Fruit fly (Drosophila melanogaster) whole organism, embryonic: Measurements from ENCODE around the gene Vps2.

Source experiments
- Atf6 ChIP-seq: fragments of 200-800 bp; sonication (Bioruptor generic); IDR thresholded peaks from 2 replicates; pipeline ENCODE4 v1.3.6; 2022; ENCODE audit warnings: missing biosample characterization, missing genetic modification characterization
- CG10147 ChIP-seq: fragments of 200-800 bp; sonication (Bioruptor generic); optimal IDR thresholded peaks from 2 replicates; lab custom pipeline; 2019; ENCODE audit warnings: missing biosample characterization, mild to moderate bottlenecking, missing genetic modification characterization, moderate library complexity
- CG10565 ChIP-seq: fragments of 200-800 bp; sonication (Bioruptor generic); optimal IDR thresholded peaks from 3 replicates; lab custom pipeline; 2016; ENCODE audit warnings: missing biosample characterization, mild to moderate bottlenecking, missing genetic modification characterization
- CG12299 ChIP-seq: fragments of 200-800 bp; sonication (Bioruptor generic); optimal IDR thresholded peaks from 2 replicates; lab custom pipeline; 2018; ENCODE audit warnings: missing biosample characterization, mild to moderate bottlenecking, missing genetic modification characterization
- CG1233 ChIP-seq: fragments of 200-800 bp; sonication (Bioruptor generic); optimal IDR thresholded peaks from 4 replicates; lab custom pipeline; 2018; ENCODE audit warnings: missing biosample characterization, mild to moderate bottlenecking, missing genetic modification characterization
- CG12391 ChIP-seq: fragments of 200-800 bp; sonication (Bioruptor generic); optimal IDR thresholded peaks from 3 replicates; lab custom pipeline; 2018; ENCODE audit warnings: missing biosample characterization, mild to moderate bottlenecking, missing genetic modification characterization, moderate library complexity
- CG13296 ChIP-seq: fragments of 200-800 bp; sonication (Bioruptor generic); optimal IDR thresholded peaks from 3 replicates; lab custom pipeline; 2018; ENCODE audit warnings: missing biosample characterization, mild to moderate bottlenecking, missing genetic modification characterization
- CG14965 ChIP-seq: fragments of 200-800 bp; sonication (Bioruptor generic); optimal IDR thresholded peaks from 2 replicates; lab custom pipeline; 2016; ENCODE audit warnings: missing biosample characterization, missing genetic modification characterization, borderline replicate concordance
- CG1529 ChIP-seq: fragments of 200-800 bp; sonication (Bioruptor generic); optimal IDR thresholded peaks from 3 replicates; lab custom pipeline; 2018; ENCODE audit warnings: missing biosample characterization, missing genetic modification characterization
- CG1647 ChIP-seq: fragments of 200-800 bp; sonication (Bioruptor generic); optimal IDR thresholded peaks from 3 replicates; lab custom pipeline; 2016; ENCODE audit warnings: missing biosample characterization, missing genetic modification characterization
- CG16779 ChIP-seq: fragments of 200-800 bp; sonication (Bioruptor generic); IDR thresholded peaks from 2 replicates; pipeline ENCODE4 v1.3.6; 2022; ENCODE audit warnings: missing biosample characterization, missing genetic modification characterization
- CG17568 ChIP-seq: fragments of 200-800 bp; sonication (Bioruptor generic); optimal IDR thresholded peaks from 2 replicates; lab custom pipeline; 2018; ENCODE audit warnings: missing biosample characterization, mild to moderate bottlenecking, missing genetic modification characterization, moderate library complexity
- CG17829 ChIP-seq: fragments of 200-800 bp; optimal IDR thresholded peaks from 2 replicates; lab custom pipeline; 2019; ENCODE audit warnings: missing biosample characterization, mild to moderate bottlenecking, missing genetic modification characterization, moderate library complexity
- CG2199 ChIP-seq: fragments of 200-800 bp; sonication (Bioruptor generic); IDR thresholded peaks from 3 replicates; pipeline ENCODE4 v1.3.6; 2022; ENCODE audit warnings: missing biosample characterization, missing genetic modification characterization
- CG2712 ChIP-seq: fragments of 200-800 bp; optimal IDR thresholded peaks from 3 replicates; lab custom pipeline; 2019; ENCODE audit warnings: missing biosample characterization, mild to moderate bottlenecking, missing genetic modification characterization, moderate library complexity
- CG31365 ChIP-seq: fragments of 200-800 bp; sonication (Bioruptor generic); optimal IDR thresholded peaks from 2 replicates; lab custom pipeline; 2018; ENCODE audit warnings: missing biosample characterization, mild to moderate bottlenecking, missing genetic modification characterization
- CG3726 ChIP-seq: fragments of 200-800 bp; sonication (Bioruptor generic); IDR thresholded peaks from 3 replicates; pipeline ENCODE4, ENCODE4 v1.3.6; 2022; ENCODE audit warnings: missing biosample characterization, missing genetic modification characterization
- CG4730 ChIP-seq: fragments of 200-800 bp; sonication (Bioruptor generic); IDR thresholded peaks from 2 replicates; pipeline ENCODE4 v1.3.6; 2022; ENCODE audit warnings: missing biosample characterization, missing genetic modification characterization
- CG4854 ChIP-seq: fragments of 200-800 bp; sonication (Bioruptor generic); optimal IDR thresholded peaks from 2 replicates; lab custom pipeline; 2016; ENCODE audit warnings: missing biosample characterization, missing genetic modification characterization, inconsistent platforms
- CG5953 ChIP-seq: fragments of 200-800 bp; sonication (Bioruptor generic); IDR thresholded peaks from 2 replicates; pipeline ENCODE4 v1.3.6; 2022; ENCODE audit warnings: missing biosample characterization, missing genetic modification characterization
- CG6272 ChIP-seq: fragments of 200-800 bp; sonication (Bioruptor generic); IDR thresholded peaks from 2 replicates; pipeline ENCODE4 v1.3.6; 2022; ENCODE audit warnings: missing biosample characterization, missing genetic modification characterization
- CG6765 ChIP-seq: fragments of 200-800 bp; sonication (Bioruptor generic); optimal IDR thresholded peaks from 3 replicates; lab custom pipeline; 2017; ENCODE audit warnings: missing biosample characterization, mild to moderate bottlenecking, missing genetic modification characterization
- CG7372 ChIP-seq: fragments of 200-800 bp; sonication (Bioruptor generic); IDR thresholded peaks from 2 replicates; pipeline ENCODE4 v1.3.6; 2022; ENCODE audit warnings: missing biosample characterization, missing genetic modification characterization
- D19A ChIP-seq: fragments of 200-800 bp; optimal IDR thresholded peaks from 3 replicates; lab custom pipeline; 2019; ENCODE audit warnings: missing biosample characterization, mild to moderate bottlenecking, missing genetic modification characterization, moderate library complexity
- Dfd ChIP-seq, 2 experiments: fragments of >200 bp; optimal IDR thresholded peaks; 2 replicates each; lab custom pipeline; 2017; ENCODE audit warnings: missing biosample characterization in 2 of 2, missing genetic modification characterization in 2 of 2
- GATAe ChIP-seq: fragments of 200-800 bp; sonication (Bioruptor generic); conservative IDR thresholded peaks from 2 replicates; pipeline ENCODE4 v1.3.6; 2022; ENCODE audit warnings: missing biosample characterization, missing genetic modification characterization
- Gug ChIP-seq: fragments of 200-800 bp; sonication (Bioruptor generic); IDR thresholded peaks from 4 replicates; pipeline ENCODE4 v1.3.6; 2022; ENCODE audit warnings: missing biosample characterization, missing genetic modification characterization
- H2.0 ChIP-seq: fragments of 200-800 bp; sonication (Bioruptor generic); IDR thresholded peaks from 2 replicates; pipeline ENCODE4 v1.3.6; 2022; ENCODE audit warnings: missing biosample characterization, missing genetic modification characterization
- HmgD ChIP-seq: fragments of 200-800 bp; sonication (Bioruptor generic); optimal IDR thresholded peaks from 3 replicates; lab custom pipeline; 2016; ENCODE audit warnings: missing biosample characterization, missing genetic modification characterization
- Hsf ChIP-seq: fragments of 200-800 bp; sonication (Bioruptor generic); optimal IDR thresholded peaks from 3 replicates; lab custom pipeline; 2016; ENCODE audit warnings: missing biosample characterization, missing genetic modification characterization
- Lim3 ChIP-seq: fragments of 200-800 bp; sonication (Bioruptor generic); IDR thresholded peaks from 2 replicates; pipeline ENCODE4 v1.3.6; 2022; ENCODE audit warnings: missing biosample characterization, missing genetic modification characterization
- Mrtf ChIP-seq: fragments of 200-800 bp; sonication (Bioruptor generic); IDR thresholded peaks from 3 replicates; pipeline ENCODE4 v1.3.6; 2022; ENCODE audit warnings: missing biosample characterization, missing genetic modification characterization
- Optix ChIP-seq: fragments of 200-800 bp; sonication (Bioruptor generic); IDR thresholded peaks from 3 replicates; pipeline ENCODE4 v1.3.6; 2022; ENCODE audit warnings: missing biosample characterization, missing genetic modification characterization
- Rfx ChIP-seq: fragments of 200-800 bp; sonication (Bioruptor generic); IDR thresholded peaks from 2 replicates; pipeline ENCODE4 v1.3.6; 2022; ENCODE audit warnings: missing biosample characterization, missing genetic modification characterization
- Side ChIP-seq: fragments of 200-800 bp; sonication (Bioruptor generic); optimal IDR thresholded peaks from 2 replicates; lab custom pipeline; 2016; ENCODE audit warnings: missing biosample characterization, missing genetic modification characterization
- Xrp1 ChIP-seq: fragments of 200-800 bp; sonication (Bioruptor generic); IDR thresholded peaks from 2 replicates; pipeline ENCODE4 v1.3.6; 2022; ENCODE audit warnings: missing biosample characterization, missing genetic modification characterization
- abd-A ChIP-seq: fragments of 200-800 bp; sonication (Bioruptor generic); optimal IDR thresholded peaks from 3 replicates; lab custom pipeline; 2019; ENCODE audit warnings: missing biosample characterization, mild to moderate bottlenecking, missing genetic modification characterization, moderate library complexity
- dan ChIP-seq: fragments of 200-800 bp; sonication (Bioruptor generic); IDR thresholded peaks from 2 replicates; pipeline ENCODE4 v1.3.6; 2022; ENCODE audit warnings: missing biosample characterization, missing genetic modification characterization
- exex ChIP-seq: fragments of 200-800 bp; sonication (Bioruptor generic); optimal IDR thresholded peaks from 4 replicates; lab custom pipeline; 2018; ENCODE audit warnings: missing biosample characterization, mild to moderate bottlenecking, missing genetic modification characterization, moderate library complexity
- gfzf ChIP-seq: fragments of 200-800 bp; sonication (Bioruptor generic); optimal IDR thresholded peaks from 2 replicates; lab custom pipeline; 2016; ENCODE audit warnings: missing biosample characterization, mild to moderate bottlenecking, missing genetic modification characterization, moderate library complexity
- gt ChIP-seq: fragments of 200-800 bp; sonication (Bioruptor generic); IDR thresholded peaks from 2 replicates; pipeline ENCODE4 v1.3.6; 2022; ENCODE audit warnings: missing biosample characterization, missing genetic modification characterization
- hkb ChIP-seq, 2 experiments: fragments of 200-800 bp in 1 of 2; fragments of >200 bp in 1 of 2; sonication (Bioruptor generic) in 1 of 2; IDR thresholded peaks in 1 of 2; optimal IDR thresholded peaks in 1 of 2; 2 replicates each; pipeline versions ENCODE4 v1.3.6 to Lab custom; 2017 to 2022; ENCODE audit warnings: missing biosample characterization in 1 of 2, missing genetic modification characterization in 1 of 2
- klu ChIP-seq: fragments of 200-800 bp; sonication (Bioruptor generic); IDR thresholded peaks from 2 replicates; pipeline ENCODE4 v1.3.6; 2022; ENCODE audit warnings: missing biosample characterization, missing genetic modification characterization
- lov ChIP-seq, 2 experiments: fragments of 200-800 bp in 1 of 2; fragments of >200 bp in 1 of 2; sonication (Bioruptor generic) in 1 of 2; IDR thresholded peaks in 1 of 2; optimal IDR thresholded peaks in 1 of 2; 2 replicates in 1 of 2; 3 replicates in 1 of 2; pipeline versions ENCODE4 v1.3.6 to Lab custom; 2017 to 2022; ENCODE audit warnings: missing biosample characterization in 1 of 2, missing genetic modification characterization in 1 of 2
- row ChIP-seq: fragments of 200-800 bp; sonication (Bioruptor generic); IDR thresholded peaks from 3 replicates; pipeline ENCODE4 v1.3.6; 2022; ENCODE audit warnings: missing biosample characterization, missing genetic modification characterization
- sd ChIP-seq: fragments of 200-800 bp; sonication (Bioruptor generic); optimal IDR thresholded peaks from 3 replicates; lab custom pipeline; 2018; ENCODE audit warnings: missing biosample characterization, mild to moderate bottlenecking, missing genetic modification characterization, moderate library complexity
- slbo ChIP-seq: fragments of 200-800 bp; sonication (Bioruptor generic); IDR thresholded peaks from 2 replicates; pipeline ENCODE4 v1.3.6; 2022; ENCODE audit warnings: missing biosample characterization, missing genetic modification characterization
- sqz ChIP-seq: fragments of 200-800 bp; sonication (Bioruptor generic); optimal IDR thresholded peaks from 3 replicates; lab custom pipeline; 2018; ENCODE audit warnings: missing biosample characterization, mild to moderate bottlenecking, missing genetic modification characterization
- sr ChIP-seq: fragments of 200-800 bp; sonication (Bioruptor generic); IDR thresholded peaks from 3 replicates; pipeline ENCODE4 v1.3.6; 2022; ENCODE audit warnings: missing biosample characterization, missing genetic modification characterization
- stc ChIP-seq: fragments of 200-800 bp; sonication (Bioruptor generic); IDR thresholded peaks from 2 replicates; pipeline ENCODE4 v1.3.6; 2022; ENCODE audit warnings: missing biosample characterization, missing genetic modification characterization
- ttk ChIP-seq: fragments of 200-800 bp; sonication (Bioruptor generic); IDR thresholded peaks from 2 replicates; pipeline ENCODE4 v2.1.2; 2022; ENCODE audit warnings: missing biosample characterization, missing genetic modification characterization
- wor ChIP-seq: fragments of 200-800 bp; sonication (Bioruptor generic); IDR thresholded peaks from 2 replicates; pipeline ENCODE4 v1.3.6; 2022; ENCODE audit warnings: missing biosample characterization, missing genetic modification characterization
- yki ChIP-seq: fragments of >200 bp; optimal IDR thresholded peaks from 3 replicates; lab custom pipeline; 2018
- z ChIP-seq: fragments of 200-800 bp; sonication (Bioruptor generic); IDR thresholded peaks from 3 replicates; pipeline ENCODE4 v1.3.6; 2022; ENCODE audit warnings: missing biosample characterization, missing genetic modification characterization

Vps2 gene

DNA sequence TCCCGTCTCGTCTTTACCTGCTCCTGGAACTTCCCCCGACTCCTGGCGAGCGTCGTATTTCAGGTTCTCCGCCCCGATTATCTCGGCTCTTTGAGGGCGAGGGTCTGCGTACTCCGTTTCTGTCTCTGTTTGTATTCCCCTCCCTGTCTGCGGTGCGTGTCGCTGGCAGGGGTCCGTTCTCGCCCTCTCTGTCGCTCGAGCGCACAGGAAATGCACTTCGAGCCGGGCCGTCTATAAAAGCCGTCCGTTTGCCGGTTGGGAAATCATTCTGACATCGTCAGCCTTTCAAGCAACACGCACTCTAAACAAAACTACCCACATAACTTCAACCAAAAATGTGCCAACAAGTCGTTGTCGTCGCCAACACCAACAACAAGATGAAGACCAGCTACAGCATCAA is 42.0 kb upstream of the Vps2 start (continued):
- TF ChIP-seq ttk (GFP tag; lab: Robert Waterston, UW) (no peak), CG6272 (GFP tag; lab: Robert Waterston, UW) (no peak), CG5953 (no peak), Hsf (GFP tag; lab: Kevin White, UChicago) (no peak), Atf6 (GFP tag; lab: Robert Waterston, UW) (no peak), CG10565 (GFP tag; lab: Kevin White, UChicago) (no peak), H2.0 (GFP tag; lab: Robert Waterston, UW) (no peak), wor (GFP tag; lab: Robert Waterston, UW) (no peak), exex (tag; lab: Kevin White, UChicago) (no peak), gt (GFP tag; lab: Robert Waterston, UW) (no peak), CG4730 (GFP tag; lab: Robert Waterston, UW) (no peak), HmgD (no peak), klu (GFP tag; lab: Robert Waterston, UW) (no peak), Dfd (GFP tag; optimal IDR thresholded peaks at IDR 0.05; lab: Kevin White, UChicago) (no peak), Rfx (no peak), abd-A (tag; lab: Kevin White, UChicago) (no peak), CG16779 (no peak), CG2199 (peak; percentile 62; the same call in 1 of the 3 replicates), stc (GFP tag; lab: Robert Waterston, UW) (no peak), Mrtf (no peak), CG12391 (no peak), yki (lab: Kevin White, UChicago) (no peak), CG17829 (peak; percentile 18), CG12299 (tag; lab: Kevin White, UChicago) (no peak), sr (no peak), CG4854 (GFP tag; lab: Kevin White, UChicago) (no peak), Optix (GFP tag; lab: Robert Waterston, UW) (no peak), CG10147 (GFP tag; lab: Kevin White, UChicago) (no peak), dan (GFP tag; lab: Robert Waterston, UW) (no peak), Lim3 (GFP tag; lab: Robert Waterston, UW) (no peak), CG6765 (GFP tag; lab: Kevin White, UChicago) (no peak), Gug (GFP tag; lab: Robert Waterston, UW) (no peak), CG7372 (GFP tag; lab: Robert Waterston, UW) (no peak), CG1647 (GFP tag; lab: Kevin White, UChicago) (no peak), gfzf (GFP tag; lab: Kevin White, UChicago) (no peak), z (peak; percentile 57; the same call in 1 of the 3 replicates)

DNA sequence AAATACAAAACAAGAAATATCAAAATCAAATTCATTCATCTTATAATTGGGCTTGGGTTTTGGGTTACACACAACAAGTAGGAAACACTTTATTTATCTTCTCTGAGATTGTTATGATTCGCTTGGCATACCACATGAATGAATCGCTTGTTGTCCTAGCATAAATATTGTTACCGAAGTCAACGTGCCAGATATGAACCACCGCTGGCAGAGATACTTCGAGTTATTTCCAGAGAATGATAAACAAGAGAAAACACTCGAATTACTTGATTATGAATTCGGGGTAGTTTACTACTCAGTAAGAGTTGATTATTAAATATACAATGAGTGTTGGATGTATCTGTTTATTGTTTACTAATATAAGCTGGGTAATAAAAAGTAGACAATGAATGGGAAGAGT is 41.1 kb upstream of the Vps2 start:
- TF ChIP-seq GATAe (GFP tag; lab: Robert Waterston, UW) = no peak
- no peak for TF ChIP-seq lov (optimal IDR thresholded peaks at IDR 0.05; lab: Kevin White, UChicago)
- 0 out of 3 replicates have a peak, but pooled peaks have one; percentile 5 for TF ChIP-seq lov (GFP tag; IDR thresholded peaks at IDR 0.05; lab: Robert Waterston, UW)
- peak; percentile 15 for TF ChIP-seq Side (GFP tag; lab: Kevin White, UChicago)
- TF ChIP-seq CG31365 (tag; lab: Kevin White, UChicago) = peak; percentile 34
- TF ChIP-seq CG2712 (tag; lab: Kevin White, UChicago) = peak; percentile 35
- no peak for TF ChIP-seq slbo (GFP tag; lab: Robert Waterston, UW)
- TF ChIP-seq CG17568 = peak; percentile 67
- TF ChIP-seq CG14965 (GFP tag; lab: Kevin White, UChicago) = no peak
- no peak for TF ChIP-seq hkb (optimal IDR thresholded peaks at IDR 0.05; lab: Kevin White, UChicago)
- TF ChIP-seq hkb (GFP tag; IDR thresholded peaks at IDR 0.05; lab: Robert Waterston, UW) = no peak
- TF ChIP-seq CG1233 (GFP tag; lab: Kevin White, UChicago) = peak; percentile 63
- peak; percentile 18 for TF ChIP-seq CG1529 (GFP tag; lab: Kevin White, UChicago)
- peak; percentile 43; the same call in 1 of the 2 replicates for TF ChIP-seq Xrp1 (GFP tag; lab: Robert Waterston, UW)
- TF ChIP-seq CG13296 (GFP tag; lab: Kevin White, UChicago) = no peak
- TF ChIP-seq D19A (tag; lab: Kevin White, UChicago) = peak; percentile 49
- peak; percentile 52 for TF ChIP-seq sqz
- TF ChIP-seq CG3726 (GFP tag; lab: Robert Waterston, UW) = no peak
- TF ChIP-seq sd (tag; lab: Kevin White, UChicago) = peak; percentile 63
- TF ChIP-seq row (GFP tag; lab: Robert Waterston, UW) = no peak
